Worm (Caenorhabditis elegans) whole organism, young adult: Measurements from ENCODE around the gene F07H5.10.

Experiments
- B0336.3 ChIP-seq: fragments of 200-800 bp; sonication (Bioruptor generic); IDR thresholded peaks from 2 replicates; pipeline ENCODE4 v1.3.6; 2022; ENCODE audit warnings: missing genetic modification characterization, missing compliant biosample characterization
- C06A6.2 ChIP-seq: fragments of 200-800 bp; sonication (Bioruptor generic); conservative IDR thresholded peaks from 2 replicates; pipeline ENCODE4 v1.3.6; 2022; ENCODE audit warnings: missing genetic modification characterization, missing compliant biosample characterization
- C17E4.6 ChIP-seq: fragments of 200-800 bp; sonication (Bioruptor generic); IDR thresholded peaks from 2 replicates; pipeline ENCODE4 v1.3.6; 2022; ENCODE audit warnings: missing genetic modification reagents, missing genetic modification characterization, missing compliant biosample characterization
- F22D6.2 ChIP-seq: sonication (generic microtip); optimal IDR thresholded peaks from 2 replicates; lab custom pipeline; 2016; ENCODE audit warnings: mild to moderate bottlenecking, missing genetic modification characterization, missing compliant biosample characterization
- F39B2.1 ChIP-seq: fragments of 200-800 bp; sonication (Bioruptor generic); IDR thresholded peaks from 2 replicates; pipeline ENCODE4 v1.3.6; 2022; ENCODE audit warnings: missing genetic modification reagents, missing genetic modification characterization, missing compliant biosample characterization
- F55B11.4 ChIP-seq: sonication (generic microtip); optimal IDR thresholded peaks from 2 replicates; lab custom pipeline; 2016; ENCODE audit warnings: missing compliant biosample characterization, missing genetic modification characterization, borderline replicate concordance; ENCODE audit not compliant: insufficient read depth
- F57A8.1 ChIP-seq: fragments of 200-800 bp; sonication (Bioruptor generic); optimal IDR thresholded peaks from 2 replicates; lab custom pipeline; 2018; ENCODE audit warnings: mild to moderate bottlenecking, missing genetic modification characterization, moderate library complexity, missing compliant biosample characterization
- F57C9.4 ChIP-seq: sonication (generic microtip); optimal IDR thresholded peaks from 2 replicates; lab custom pipeline; 2017; ENCODE audit warnings: mild to moderate bottlenecking, missing genetic modification characterization, missing compliant biosample characterization
- K11D2.4 ChIP-seq: fragments of 200-800 bp; sonication (Bioruptor generic); IDR thresholded peaks from 2 replicates; pipeline ENCODE4 v1.3.6; 2022; ENCODE audit warnings: missing genetic modification reagents, missing genetic modification characterization, missing compliant biosample characterization
- T07F8.4 ChIP-seq: sonication (generic microtip); optimal IDR thresholded peaks from 2 replicates; lab custom pipeline; 2016; ENCODE audit warnings: mild to moderate bottlenecking, missing genetic modification characterization, moderate library complexity, missing compliant biosample characterization
- Y53F4B.3 ChIP-seq: fragments of 200-800 bp; sonication (Bioruptor generic); IDR thresholded peaks from 2 replicates; pipeline ENCODE4 v1.3.6; 2022; ENCODE audit warnings: missing genetic modification reagents, missing genetic modification characterization, missing compliant biosample characterization
- Y56A3A.18 ChIP-seq: fragments of 200-800 bp; sonication (Bioruptor generic); IDR thresholded peaks from 2 replicates; pipeline ENCODE4 v1.3.6; 2022; ENCODE audit warnings: missing genetic modification reagents, missing genetic modification characterization, missing compliant biosample characterization
- Y79H2A.3 ChIP-seq: fragments of 200-800 bp; sonication (Bioruptor generic); conservative IDR thresholded peaks from 2 replicates; pipeline ENCODE4 v1.3.6; 2022; ENCODE audit warnings: missing genetic modification reagents, missing genetic modification characterization, missing compliant biosample characterization
- Y95B8A.8 ChIP-seq: fragments of 200-800 bp; sonication (Bioruptor generic); IDR thresholded peaks from 2 replicates; pipeline ENCODE4 v1.3.6; 2022; ENCODE audit warnings: missing genetic modification reagents, missing genetic modification characterization, missing compliant biosample characterization
- akir-1 ChIP-seq: fragments of 200-800 bp; sonication (Bioruptor generic); optimal IDR thresholded peaks from 2 replicates; lab custom pipeline; 2018; ENCODE audit warnings: mild to moderate bottlenecking, missing genetic modification characterization, moderate library complexity, missing compliant biosample characterization
- attf-3 ChIP-seq: fragments of 200-800 bp; sonication (Bioruptor generic); conservative IDR thresholded peaks from 2 replicates; pipeline ENCODE4 v1.3.6; 2022; ENCODE audit warnings: missing genetic modification reagents, missing genetic modification characterization, missing compliant biosample characterization
- attf-5 ChIP-seq: fragments of 200-800 bp; sonication (Bioruptor generic); optimal IDR thresholded peaks from 2 replicates; lab custom pipeline; 2018; ENCODE audit warnings: mild to moderate bottlenecking, missing genetic modification characterization, missing compliant biosample characterization
- attf-6 ChIP-seq: fragments of 200-800 bp; sonication (Bioruptor generic); IDR thresholded peaks from 2 replicates; pipeline ENCODE4 v1.3.6; 2022; ENCODE audit warnings: missing genetic modification reagents, missing genetic modification characterization, missing compliant biosample characterization
- bed-2 ChIP-seq: fragments of 200-800 bp; sonication (Bioruptor generic); IDR thresholded peaks from 2 replicates; pipeline ENCODE4 v1.3.6; 2022; ENCODE audit warnings: missing genetic modification reagents, missing genetic modification characterization, missing compliant biosample characterization
- ccch-3 ChIP-seq: fragments of 200-800 bp; sonication (Bioruptor generic); optimal IDR thresholded peaks from 2 replicates; lab custom pipeline; 2018; ENCODE audit warnings: mild to moderate bottlenecking, missing genetic modification characterization, missing compliant biosample characterization
- cebp-1 ChIP-seq, 2 experiments: fragments of 200-800 bp in 1 of 2; sonication (Bioruptor generic) in 1 of 2; sonication (generic microtip) in 1 of 2; IDR thresholded peaks in 1 of 2; optimal IDR thresholded peaks in 1 of 2; 2 replicates each; pipeline versions ENCODE4 v1.3.6 to Lab custom; 2017 to 2022; ENCODE audit warnings: missing compliant biosample characterization in 2 of 2, missing genetic modification characterization in 2 of 2, mild to moderate bottlenecking in 1 of 2, missing genetic modification reagents in 1 of 2, moderate library complexity in 1 of 2
- cebp-2 ChIP-seq: fragments of 200-800 bp; sonication (Bioruptor generic); IDR thresholded peaks from 2 replicates; pipeline ENCODE4 v1.3.6; 2022; ENCODE audit warnings: missing genetic modification characterization, missing compliant biosample characterization
- ceh-40 ChIP-seq: fragments of 200-800 bp; sonication (Bioruptor generic); IDR thresholded peaks from 2 replicates; pipeline ENCODE4 v1.3.6; 2022; ENCODE audit warnings: missing genetic modification characterization, missing compliant biosample characterization
- die-1 ChIP-seq: sonication (generic microtip); optimal IDR thresholded peaks from 2 replicates; lab custom pipeline; 2016; ENCODE audit warnings: missing genotype, mild to moderate bottlenecking, missing genetic modification characterization, missing compliant biosample characterization
- dox-1 ChIP-seq: fragments of 200-800 bp; sonication (Bioruptor generic); IDR thresholded peaks from 2 replicates; pipeline ENCODE4 v1.3.6; 2022; ENCODE audit warnings: missing genetic modification reagents, missing genetic modification characterization, missing compliant biosample characterization
- dpl-1 ChIP-seq: fragments of 150-350 bp; optimal IDR thresholded peaks from 2 replicates; lab custom pipeline; 2014; ENCODE audit warnings: missing biosample characterization, missing genetic modification reagents, missing genetic modification characterization
- egrh-3 ChIP-seq: fragments of 200-800 bp; sonication (Bioruptor generic); IDR thresholded peaks from 2 replicates; pipeline ENCODE4 v1.3.6; 2022; ENCODE audit warnings: missing genetic modification reagents, missing genetic modification characterization, missing compliant biosample characterization
- fkh-3 ChIP-seq: sonication (generic microtip); optimal IDR thresholded peaks from 2 replicates; lab custom pipeline; 2016; ENCODE audit warnings: mild to moderate bottlenecking, missing genetic modification characterization, missing compliant biosample characterization
- hmg-1.2 ChIP-seq: fragments of 200-800 bp; sonication (Bioruptor generic); IDR thresholded peaks from 2 replicates; pipeline ENCODE4 v1.3.6; 2022; ENCODE audit warnings: missing genetic modification reagents, missing genetic modification characterization, missing compliant biosample characterization
- lin-26 ChIP-seq: fragments of 200-800 bp; sonication (Bioruptor generic); IDR thresholded peaks from 2 replicates; pipeline ENCODE4 v1.3.6; 2022; ENCODE audit warnings: missing genetic modification reagents, missing genetic modification characterization, missing compliant biosample characterization
- lin-35 ChIP-seq, 3 experiments: fragments of 150-350 bp in 2 of 3; sonication (generic microtip) in 1 of 3; optimal IDR thresholded peaks; 2 replicates each; lab custom pipeline; 2014 to 2018; ENCODE audit warnings: missing biosample characterization in 3 of 3, missing genetic modification characterization in 3 of 3, missing genetic modification reagents in 3 of 3
- lsl-1 ChIP-seq: fragments of 200-800 bp; sonication (Bioruptor generic); optimal IDR thresholded peaks from 2 replicates; lab custom pipeline; 2018; ENCODE audit warnings: mild to moderate bottlenecking, missing genetic modification characterization, moderate library complexity, missing compliant biosample characterization
- lsy-27 ChIP-seq: sonication (generic microtip); optimal IDR thresholded peaks from 2 replicates; lab custom pipeline; 2017; ENCODE audit warnings: missing genetic modification characterization, mild to moderate bottlenecking, missing compliant biosample characterization, antibody characterized with exemption, missing genotype, borderline replicate concordance; ENCODE audit not compliant: insufficient read depth
- madf-10 ChIP-seq: sonication (generic microtip); optimal IDR thresholded peaks from 2 replicates; lab custom pipeline; 2016; ENCODE audit warnings: mild to moderate bottlenecking, missing genetic modification characterization, missing compliant biosample characterization
- mxl-1 ChIP-seq: sonication (generic microtip); optimal IDR thresholded peaks from 2 replicates; lab custom pipeline; 2016; ENCODE audit warnings: missing genetic modification characterization, missing compliant biosample characterization
- nhr-80 ChIP-seq: sonication (generic microtip); optimal IDR thresholded peaks from 2 replicates; lab custom pipeline; 2016; ENCODE audit warnings: missing genetic modification characterization, missing compliant biosample characterization
- nhr-90 ChIP-seq: sonication (generic microtip); optimal IDR thresholded peaks from 2 replicates; lab custom pipeline; 2016; ENCODE audit warnings: missing genotype, mild to moderate bottlenecking, missing genetic modification characterization, missing compliant biosample characterization
- rcor-1 ChIP-seq: fragments of 200-800 bp; sonication (Bioruptor generic); IDR thresholded peaks from 2 replicates; pipeline ENCODE4 v1.3.6; 2022; ENCODE audit warnings: missing genetic modification reagents, missing genetic modification characterization, missing compliant biosample characterization
- rec-8 ChIP-seq, 2 experiments: sonication (generic microtip); optimal IDR thresholded peaks; 2 replicates each; lab custom pipeline; 2016; ENCODE audit warnings: mild to moderate bottlenecking in 2 of 2, missing genetic modification characterization in 2 of 2, missing genetic modification reagents in 2 of 2, missing genotype in 2 of 2, missing biosample characterization in 1 of 2, missing compliant biosample characterization in 1 of 2, moderate library complexity in 1 of 2
- somi-1 ChIP-seq: fragments of 200-800 bp; sonication (Bioruptor generic); optimal IDR thresholded peaks from 2 replicates; lab custom pipeline; 2018; ENCODE audit warnings: mild to moderate bottlenecking, missing genetic modification characterization, missing compliant biosample characterization
- tbp1 ChIP-seq: fragments of 200-800 bp; sonication (Bioruptor generic); optimal IDR thresholded peaks from 2 replicates; lab custom pipeline; 2018; ENCODE audit warnings: mild to moderate bottlenecking, missing genetic modification characterization, missing compliant biosample characterization
- tbx-9 ChIP-seq: sonication (generic microtip); optimal IDR thresholded peaks from 2 replicates; lab custom pipeline; 2016; ENCODE audit warnings: borderline replicate concordance, missing genetic modification characterization, inconsistent platforms, missing compliant biosample characterization
- tlf-1 ChIP-seq: fragments of 200-800 bp; sonication (Bioruptor generic); optimal IDR thresholded peaks from 2 replicates; lab custom pipeline; 2018; ENCODE audit warnings: mild to moderate bottlenecking, missing genetic modification characterization, missing compliant biosample characterization
- unc-130 ChIP-seq: sonication (generic microtip); optimal IDR thresholded peaks from 2 replicates; lab custom pipeline; 2016; ENCODE audit warnings: missing genetic modification reagents, missing genetic modification characterization, missing compliant biosample characterization
- zfh-2 ChIP-seq: fragments of 200-800 bp; sonication (Bioruptor generic); conservative IDR thresholded peaks from 2 replicates; pipeline ENCODE4 v1.3.6; 2022; ENCODE audit warnings: missing genetic modification reagents, missing genetic modification characterization, missing compliant biosample characterization
- ztf-18 ChIP-seq: sonication (generic microtip); optimal IDR thresholded peaks from 2 replicates; lab custom pipeline; 2016; ENCODE audit warnings: missing genotype, mild to moderate bottlenecking, missing genetic modification characterization, missing compliant biosample characterization
- ztf-22 ChIP-seq: fragments of 200-800 bp; sonication (Bioruptor generic); optimal IDR thresholded peaks from 2 replicates; lab custom pipeline; 2018; ENCODE audit warnings: mild to moderate bottlenecking, missing genetic modification characterization, moderate library complexity, missing compliant biosample characterization
- ztf-6 ChIP-seq: fragments of 200-800 bp; sonication (Bioruptor generic); IDR thresholded peaks from 2 replicates; pipeline ENCODE4 v1.3.6; 2022; ENCODE audit warnings: missing genetic modification reagents, missing genetic modification characterization, missing compliant biosample characterization

The F07H5.10 gene

ce11 chrII:8765131-8765530, 43.3 kb downstream of the F07H5.10 start:
- peak; percentile 80 for TF ChIP-seq somi-1
- no peak for TF ChIP-seq hmg-1.2 (GFP tag; lab: Robert Waterston, UW)
- TF ChIP-seq cebp-1 (GFP tag; IDR thresholded peaks at IDR 0.05; lab: Robert Waterston, UW), result no peak
- TF ChIP-seq cebp-1 (tag; optimal IDR thresholded peaks at IDR 0.05; lab: Kevin White, UChicago), result peak; percentile 29
- TF ChIP-seq Y79H2A.3, result no peak
- no peak for TF ChIP-seq lsl-1 (GFP tag; lab: Kevin White, UChicago)
- no peak for TF ChIP-seq attf-6
- no peak for TF ChIP-seq ztf-6
- TF ChIP-seq F57A8.1 (GFP tag; lab: Kevin White, UChicago), result no peak
- no peak for TF ChIP-seq attf-3
- TF ChIP-seq nhr-90 (tag; lab: Kevin White, UChicago), result no peak
- no peak for TF ChIP-seq F55B11.4 (tag; lab: Kevin White, UChicago)
- TF ChIP-seq K11D2.4 (GFP tag; lab: Robert Waterston, UW), result 0 out of 2 replicates have a peak, but pooled peaks have one; percentile 37
- TF ChIP-seq fkh-3 (tag; lab: Kevin White, UChicago), result no peak
- TF ChIP-seq C17E4.6 (GFP tag; lab: Robert Waterston, UW), result no peak
- no peak for TF ChIP-seq F22D6.2 (tag; lab: Kevin White, UChicago)
- TF ChIP-seq nhr-80 (tag; lab: Kevin White, UChicago), result no peak
- no peak for TF ChIP-seq F57C9.4 (tag; lab: Kevin White, UChicago)
- TF ChIP-seq akir-1 (GFP tag; lab: Kevin White, UChicago), result no peak
- TF ChIP-seq F39B2.1, result no peak
- TF ChIP-seq dox-1 (GFP tag; lab: Robert Waterston, UW), result 0 out of 2 replicates have a peak, but pooled peaks have one; percentile 41
- 0 out of 2 replicates have a peak, but pooled peaks have one; percentile 20 for TF ChIP-seq C06A6.2
- TF ChIP-seq die-1, result peak; percentile 11
- no peak for TF ChIP-seq zfh-2
- no peak for TF ChIP-seq B0336.3 (GFP tag; lab: Robert Waterston, UW)
- no peak for TF ChIP-seq T07F8.4 (tag; lab: Kevin White, UChicago)
- no peak for TF ChIP-seq attf-5
- no peak for TF ChIP-seq lsy-27 (tag; lab: Kevin White, UChicago)
- TF ChIP-seq tlf-1 (GFP tag; lab: Kevin White, UChicago), result no peak
- TF ChIP-seq unc-130 (GFP tag; lab: Kevin White, UChicago), result no peak
- TF ChIP-seq lin-26 (GFP tag; lab: Robert Waterston, UW), result peak; percentile 70; the same call in 1 of the 2 replicates
- TF ChIP-seq ztf-22 (GFP tag; lab: Kevin White, UChicago), result no peak
- no peak for TF ChIP-seq ztf-18 (tag; lab: Kevin White, UChicago)
- no peak for TF ChIP-seq tbp1 (GFP tag; lab: Kevin White, UChicago)
- TF ChIP-seq mxl-1 (tag; lab: Kevin White, UChicago), result no peak
- no peak for TF ChIP-seq ccch-3 (GFP tag; lab: Kevin White, UChicago)
- TF ChIP-seq Y53F4B.3 (GFP tag; lab: Robert Waterston, UW), result no peak
- no peak for TF ChIP-seq tbx-9 (tag; lab: Kevin White, UChicago)
- TF ChIP-seq rcor-1, result no peak
- TF ChIP-seq Y56A3A.18 (GFP tag; lab: Robert Waterston, UW), result no peak
- no peak for TF ChIP-seq egrh-3 (GFP tag; lab: Robert Waterston, UW)
- TF ChIP-seq dpl-1 (GFP tag; lab: Kevin White, UChicago), result no peak
- no peak for TF ChIP-seq madf-10 (tag; lab: Kevin White, UChicago)
- no peak for TF ChIP-seq lin-35 (GFP tag; optimal IDR thresholded peaks at IDR 0.05; lab: Kevin White, UChicago)
- no peak for TF ChIP-seq cebp-2 (GFP tag; lab: Robert Waterston, UW)
- TF ChIP-seq Y95B8A.8 (GFP tag; lab: Robert Waterston, UW), result no peak
- TF ChIP-seq ceh-40, result no peak
- no peak for TF ChIP-seq bed-2
- no peak for TF ChIP-seq rec-8 (tag; optimal IDR thresholded peaks at IDR 0.05; lab: Kevin White, UChicago)
